Fruit fly (Drosophila melanogaster): ENCODE measurements around the gene CG11714.

CG11714 gene

DNA sequence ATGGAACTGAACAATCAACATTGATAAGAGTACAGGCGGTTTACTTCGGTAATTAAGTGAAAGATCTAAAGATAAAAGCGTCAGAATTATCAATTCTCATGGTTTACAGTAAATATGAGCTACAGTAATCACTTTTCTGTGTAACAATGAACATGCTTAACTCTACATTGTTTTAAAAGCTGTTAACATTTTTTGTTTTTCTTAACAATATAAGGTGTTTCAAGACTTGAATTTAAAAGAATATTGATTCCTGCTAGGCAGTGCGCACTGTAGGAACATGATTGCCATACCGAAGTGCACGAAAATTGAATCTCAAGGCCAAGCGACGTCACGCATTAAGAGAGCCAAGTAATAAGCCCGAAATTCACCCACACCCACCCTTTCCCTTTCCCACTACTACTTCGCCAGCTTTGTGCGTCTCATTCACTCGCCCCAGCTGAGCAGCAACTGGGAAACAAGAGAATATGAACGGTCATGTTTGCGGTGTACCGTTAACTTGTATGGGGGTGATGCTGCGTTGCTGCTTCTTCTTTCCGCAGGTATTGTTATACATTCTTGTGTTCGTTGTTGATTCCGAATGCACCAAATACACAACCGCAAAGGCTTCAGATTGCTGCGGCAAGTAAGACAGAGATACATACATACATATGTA lies 31.2 kb downstream of the CG11714 start (continued):
- TF ChIP-seq CG10543 (GFP tag; optimal IDR thresholded peaks at IDR 0.05) (peak; percentile 37), CG15073 (GFP tag; optimal IDR thresholded peaks at IDR 0.05) (peak; percentile 21), run (tag; optimal IDR thresholded peaks at IDR 0.05) (peak; percentile 5), CG13123 (GFP tag; optimal IDR thresholded peaks at IDR 0.05) (peak; percentile 8), slbo (GFP tag; IDR thresholded peaks at IDR 0.05) (peak; percentile 85), CG7372 (GFP tag; IDR thresholded peaks at IDR 0.05) (peak; percentile 67; the same call in 1 of the 2 replicates), CG4707 (GFP tag; optimal IDR thresholded peaks at IDR 0.05) (no peak), Ptx1 (GFP tag; IDR thresholded peaks at IDR 0.05) (peak; percentile 72), sr (GFP tag; IDR thresholded peaks at IDR 0.05) (no peak), CG14050 (GFP tag; IDR thresholded peaks at IDR 0.05) (no peak; the same call in 2 of the 3 replicates), Hr78 (GFP tag; optimal IDR thresholded peaks at IDR 0.05) (peak in 1 of 2 experiments; percentile 13), wdn (GFP tag; IDR thresholded peaks at IDR 0.05) (peak; percentile 46; the same call in 1 of the 2 replicates), CG11398 (GFP tag; optimal IDR thresholded peaks at IDR 0.05) (no peak), ATbp (GFP tag; optimal IDR thresholded peaks at IDR 0.05) (no peak), CG11093 (GFP tag; IDR thresholded peaks at IDR 0.05) (no peak), CG1603 (tag; optimal IDR thresholded peaks at IDR 0.05) (peak; percentile 38), CG10147 (GFP tag; optimal IDR thresholded peaks at IDR 0.05) (peak; percentile 55), Rx (GFP tag; IDR thresholded peaks at IDR 0.05) (peak; percentile 44; the same call in 1 of the 2 replicates), CG16815 (GFP tag; optimal IDR thresholded peaks at IDR 0.05) (peak; percentile 34), CG4820 (GFP tag; optimal IDR thresholded peaks at IDR 0.05) (peak; percentile 65), CG11695 (GFP tag; IDR thresholded peaks at IDR 0.05) (peak; percentile 52), CG12155 (GFP tag; optimal IDR thresholded peaks at IDR 0.05) (peak; percentile 59), CG16779 (GFP tag; IDR thresholded peaks at IDR 0.05) (no peak), lilli (GFP tag; optimal IDR thresholded peaks at IDR 0.05) (peak; percentile 56), repo (GFP tag; optimal IDR thresholded peaks at IDR 0.05) (peak; percentile 17), CG2712 (tag; optimal IDR thresholded peaks at IDR 0.05) (peak; percentile 70), CG3838 (GFP tag; optimal IDR thresholded peaks at IDR 0.05) (no peak), tap (tag; optimal IDR thresholded peaks at IDR 0.05) (peak; percentile 58), gce (GFP tag; IDR thresholded peaks at IDR 0.05) (no peak), Adf1 (GFP tag; IDR thresholded peaks at IDR 0.05) (peak; percentile 40; the same call in 1 of the 2 replicates), fd3F (GFP tag; optimal IDR thresholded peaks at IDR 0.05) (peak; percentile 65), CG33557 (GFP tag; optimal IDR thresholded peaks at IDR 0.05) (no peak), CG10654 (GFP tag; optimal IDR thresholded peaks at IDR 0.05) (peak; percentile 12), CG8924 (tag; optimal IDR thresholded peaks at IDR 0.05) (peak; percentile 54), CG12659 (GFP tag; optimal IDR thresholded peaks at IDR 0.05) (peak; percentile 64), Chrac-16 (GFP tag; optimal IDR thresholded peaks at IDR 0.05) (peak; percentile 52), dysf (GFP tag; IDR thresholded peaks at IDR 0.05) (peak; percentile 80), tll (GFP tag; optimal IDR thresholded peaks at IDR 0.05) (peak in 1 of 2 experiments; percentile 24), peb (GFP tag; IDR thresholded peaks at IDR 0.05) (0 out of 2 replicates have a peak, but pooled peaks have one; percentile 12), inv (GFP tag; IDR thresholded peaks at IDR 0.05; ENCODE audit: partially characterized antibody) (no peak), Sox100B (GFP tag; optimal IDR thresholded peaks at IDR 0.05) (no peak), pum (GFP tag; optimal IDR thresholded peaks at IDR 0.05) (peak; percentile 14), CG8281 (tag; optimal IDR thresholded peaks at IDR 0.05) (no peak), CG11696 (GFP tag; IDR thresholded peaks at IDR 0.05) (peak; percentile 52), Aef1 (GFP tag; IDR thresholded peaks at IDR 0.05) (peak; percentile 62), esg (GFP tag; conservative IDR thresholded peaks at IDR 0.05) (peak; percentile 64), bsh (GFP tag; optimal IDR thresholded peaks at IDR 0.05) (peak in 1 of 2 experiments; percentile 65), CG31441 (GFP tag; IDR thresholded peaks at IDR 0.05) (peak; percentile 43; the same call in 1 of the 2 replicates), CG6765 (GFP tag; optimal IDR thresholded peaks at IDR 0.05) (no peak), h (optimal IDR thresholded peaks at IDR 0.05) (no peak)
